Fruit fly (Drosophila melanogaster) whole organism, embryonic: ENCODE results near the gene Cisd2.

Experiments
- ATbp ChIP-seq: fragments of 200-800 bp; sonication (Bioruptor generic); optimal IDR thresholded peaks from 2 replicates; lab custom pipeline; 2017; ENCODE audit warnings: missing biosample characterization, mild to moderate bottlenecking, missing genetic modification characterization, missing genetic modification reagents
- CG10431 ChIP-seq: fragments of 200-800 bp; sonication (Bioruptor generic); optimal IDR thresholded peaks from 3 replicates; lab custom pipeline; 2018; ENCODE audit warnings: missing biosample characterization, mild to moderate bottlenecking, missing genetic modification characterization
- CG10543 ChIP-seq: fragments of 200-800 bp; sonication (Bioruptor generic); optimal IDR thresholded peaks from 3 replicates; lab custom pipeline; 2017; ENCODE audit warnings: missing biosample characterization, mild to moderate bottlenecking, missing genetic modification characterization, moderate library complexity
- CG10959 ChIP-seq: fragments of 200-800 bp; sonication (Bioruptor generic); IDR thresholded peaks from 2 replicates; pipeline ENCODE4 v1.3.6; 2022; ENCODE audit warnings: missing biosample characterization, missing genetic modification characterization
- CG12299 ChIP-seq: fragments of 200-800 bp; sonication (Bioruptor generic); optimal IDR thresholded peaks from 2 replicates; lab custom pipeline; 2018; ENCODE audit warnings: missing biosample characterization, mild to moderate bottlenecking, missing genetic modification characterization
- CG1233 ChIP-seq: fragments of 200-800 bp; sonication (Bioruptor generic); optimal IDR thresholded peaks from 4 replicates; lab custom pipeline; 2018; ENCODE audit warnings: missing biosample characterization, mild to moderate bottlenecking, missing genetic modification characterization
- CG14710 ChIP-seq: fragments of 200-800 bp; sonication (Bioruptor generic); optimal IDR thresholded peaks from 3 replicates; lab custom pipeline; 2019; ENCODE audit warnings: missing biosample characterization, mild to moderate bottlenecking, missing genetic modification characterization, moderate library complexity
- CG14860 ChIP-seq: fragments of 200-800 bp; sonication (Bioruptor generic); IDR thresholded peaks from 3 replicates; pipeline ENCODE4 v1.3.6; 2022; ENCODE audit warnings: missing biosample characterization, missing genetic modification characterization; ENCODE audit not compliant: partially characterized antibody
- CG14965 ChIP-seq: fragments of 200-800 bp; sonication (Bioruptor generic); optimal IDR thresholded peaks from 2 replicates; lab custom pipeline; 2016; ENCODE audit warnings: missing biosample characterization, missing genetic modification characterization, borderline replicate concordance
- CG15601 ChIP-seq: fragments of 200-800 bp; sonication (Bioruptor generic); optimal IDR thresholded peaks from 3 replicates; lab custom pipeline; 2019; ENCODE audit warnings: missing biosample characterization, mild to moderate bottlenecking, missing genetic modification characterization, moderate library complexity
- CG17328 ChIP-seq: fragments of 200-800 bp; sonication (Bioruptor generic); IDR thresholded peaks from 2 replicates; pipeline ENCODE4 v1.3.6; 2022; ENCODE audit warnings: missing biosample characterization, missing genetic modification characterization
- CG2202 ChIP-seq: fragments of 200-800 bp; sonication (Bioruptor generic); optimal IDR thresholded peaks from 2 replicates; lab custom pipeline; 2018; ENCODE audit warnings: missing biosample characterization, mild to moderate bottlenecking, missing genetic modification characterization
- CG30403 ChIP-seq: fragments of 200-800 bp; sonication (Bioruptor generic); optimal IDR thresholded peaks from 3 replicates; lab custom pipeline; 2016; ENCODE audit warnings: missing biosample characterization, missing genetic modification characterization
- CG33213 ChIP-seq: fragments of 200-800 bp; sonication (Bioruptor generic); optimal IDR thresholded peaks from 3 replicates; lab custom pipeline; 2016; ENCODE audit warnings: missing biosample characterization, missing genetic modification characterization
- CG34224 ChIP-seq: fragments of 200-800 bp; sonication (Bioruptor generic); IDR thresholded peaks from 3 replicates; pipeline ENCODE4 v1.3.6; 2022; ENCODE audit warnings: missing biosample characterization, missing genetic modification characterization; ENCODE audit not compliant: partially characterized antibody
- CG43689 ChIP-seq: fragments of 200-800 bp; sonication (Bioruptor generic); IDR thresholded peaks from 2 replicates; pipeline ENCODE4 v1.3.6; 2022; ENCODE audit warnings: missing biosample characterization, missing genetic modification characterization
- CG5180 ChIP-seq: fragments of 200-800 bp; sonication (Bioruptor generic); optimal IDR thresholded peaks from 3 replicates; lab custom pipeline; 2017; ENCODE audit warnings: missing biosample characterization, missing genetic modification characterization, mild to moderate bottlenecking, moderate library complexity, missing genetic modification reagents
- CG6683 ChIP-seq: fragments of 200-800 bp; sonication (Bioruptor generic); optimal IDR thresholded peaks from 2 replicates; lab custom pipeline; 2017; ENCODE audit warnings: missing biosample characterization, mild to moderate bottlenecking, missing genetic modification characterization, missing genetic modification reagents
- CG7963 ChIP-seq: fragments of 200-800 bp; sonication (Bioruptor generic); IDR thresholded peaks from 3 replicates; pipeline ENCODE4 v1.3.6; 2022; ENCODE audit warnings: missing biosample characterization, missing genetic modification characterization; ENCODE audit not compliant: partially characterized antibody
- CG9437 ChIP-seq: fragments of 200-800 bp; sonication (Bioruptor generic); optimal IDR thresholded peaks from 2 replicates; lab custom pipeline; 2018; ENCODE audit warnings: missing biosample characterization, mild to moderate bottlenecking, missing genetic modification characterization
- CG9876 ChIP-seq: fragments of 200-800 bp; sonication (Bioruptor generic); optimal IDR thresholded peaks from 2 replicates; lab custom pipeline; 2016; ENCODE audit warnings: missing biosample characterization, missing genetic modification characterization
- CkIIα-i1 ChIP-seq: fragments of 200-800 bp; sonication (Bioruptor generic); IDR thresholded peaks from 2 replicates; pipeline ENCODE4 v1.3.6; 2022; ENCODE audit warnings: missing biosample characterization, missing genetic modification characterization
- E2f1 ChIP-seq: fragments of 200-800 bp; sonication (Bioruptor generic); IDR thresholded peaks from 2 replicates; pipeline ENCODE4 v1.3.6; 2022; ENCODE audit warnings: missing biosample characterization, missing genetic modification characterization
- HLH4C ChIP-seq: fragments of 200-800 bp; sonication (Bioruptor generic); IDR thresholded peaks from 3 replicates; pipeline ENCODE4 v1.3.6; 2022; ENCODE audit warnings: missing biosample characterization, missing genetic modification characterization; ENCODE audit not compliant: partially characterized antibody
- Mrtf ChIP-seq: fragments of 200-800 bp; sonication (Bioruptor generic); IDR thresholded peaks from 3 replicates; pipeline ENCODE4 v1.3.6; 2022; ENCODE audit warnings: missing biosample characterization, missing genetic modification characterization
- Myb ChIP-seq: fragments of 200-800 bp; sonication (Bioruptor generic); optimal IDR thresholded peaks from 2 replicates; lab custom pipeline; 2016; ENCODE audit warnings: missing biosample characterization, missing genetic modification characterization
- NK7.1 ChIP-seq: fragments of 200-800 bp; sonication (Bioruptor generic); optimal IDR thresholded peaks from 3 replicates; lab custom pipeline; 2016; ENCODE audit warnings: missing biosample characterization, missing genetic modification characterization
- PHDP ChIP-seq: fragments of 200-800 bp; sonication (Bioruptor generic); optimal IDR thresholded peaks from 3 replicates; lab custom pipeline; 2018; ENCODE audit warnings: missing biosample characterization, mild to moderate bottlenecking, missing genetic modification characterization, moderate library complexity
- Sry-δ ChIP-seq: fragments of 200-800 bp; sonication (Bioruptor generic); optimal IDR thresholded peaks from 2 replicates; lab custom pipeline; 2016; ENCODE audit warnings: missing biosample characterization, missing genetic modification characterization
- Ssrp ChIP-seq: fragments of 200-800 bp; sonication (Bioruptor generic); optimal IDR thresholded peaks from 2 replicates; lab custom pipeline; 2018; ENCODE audit warnings: missing biosample characterization, mild to moderate bottlenecking, missing genetic modification characterization, moderate library complexity
- Stat92E ChIP-seq, 3 experiments: fragments of >200 bp in 2 of 3; fragments of 200-800 bp in 1 of 3; sonication (Bioruptor generic) in 1 of 3; optimal IDR thresholded peaks; 2 replicates each; lab custom pipeline; 2017 to 2019; ENCODE audit warnings: missing biosample characterization in 3 of 3, missing genetic modification characterization in 3 of 3, mild to moderate bottlenecking in 1 of 3, moderate library complexity in 1 of 3
- Vsx1 ChIP-seq: fragments of 200-800 bp; sonication (Bioruptor generic); optimal IDR thresholded peaks from 2 replicates; lab custom pipeline; 2017; ENCODE audit warnings: missing biosample characterization, mild to moderate bottlenecking, missing genetic modification characterization, missing genetic modification reagents
- Xbp1 ChIP-seq: fragments of 200-800 bp; sonication (Bioruptor generic); optimal IDR thresholded peaks from 3 replicates; lab custom pipeline; 2016; ENCODE audit warnings: missing biosample characterization, mild to moderate bottlenecking, missing genetic modification characterization
- chif ChIP-seq, 2 experiments: fragments of 200-800 bp; sonication (Bioruptor generic); optimal IDR thresholded peaks; 3 replicates each; lab custom pipeline; 2016; ENCODE audit warnings: missing biosample characterization in 2 of 2, missing genetic modification characterization in 2 of 2
- ci ChIP-seq: fragments of 200-800 bp; sonication (Bioruptor generic); IDR thresholded peaks from 3 replicates; pipeline ENCODE4 v1.3.6; 2022; ENCODE audit warnings: missing biosample characterization, missing genetic modification characterization
- croc ChIP-seq: fragments of 200-800 bp; sonication (Bioruptor generic); conservative IDR thresholded peaks from 3 replicates; pipeline ENCODE4 v1.3.6; 2022; ENCODE audit warnings: missing biosample characterization, missing genetic modification characterization
- esg ChIP-seq: fragments of 200-800 bp; sonication (Bioruptor generic); conservative IDR thresholded peaks from 2 replicates; pipeline ENCODE4 v1.3.6; 2022; ENCODE audit warnings: missing biosample characterization, missing genetic modification characterization
- gcm ChIP-seq: fragments of 200-800 bp; sonication (Bioruptor generic); optimal IDR thresholded peaks from 2 replicates; lab custom pipeline; 2019; ENCODE audit warnings: missing biosample characterization, mild to moderate bottlenecking, missing genetic modification characterization, moderate library complexity
- kay ChIP-seq: fragments of 200-800 bp; sonication (Bioruptor generic); optimal IDR thresholded peaks from 2 replicates; lab custom pipeline; 2016; ENCODE audit warnings: missing biosample characterization, missing genetic modification characterization
- nom ChIP-seq: fragments of 200-800 bp; sonication (Bioruptor generic); optimal IDR thresholded peaks from 2 replicates; lab custom pipeline; 2017; ENCODE audit warnings: missing biosample characterization, missing genetic modification characterization, mild to moderate bottlenecking, moderate library complexity, missing genetic modification reagents
- onecut ChIP-seq: fragments of 200-800 bp; sonication (Bioruptor generic); IDR thresholded peaks from 2 replicates; pipeline ENCODE4 v1.3.6; 2022; ENCODE audit warnings: missing biosample characterization, missing genetic modification characterization
- pho ChIP-seq: fragments of 200-800 bp; sonication (Bioruptor generic); optimal IDR thresholded peaks from 2 replicates; lab custom pipeline; 2016; ENCODE audit warnings: missing biosample characterization, missing genetic modification characterization
- sens ChIP-seq: fragments of 200-800 bp; sonication (Bioruptor generic); peaks from one replicate; lab custom pipeline; 2016; ENCODE audit warnings: missing biosample characterization, missing genetic modification characterization
- seq ChIP-seq: fragments of 200-800 bp; sonication (Bioruptor generic); IDR thresholded peaks from 2 replicates; pipeline ENCODE4 v1.3.6; 2022; ENCODE audit warnings: missing biosample characterization, missing genetic modification characterization
- sisA ChIP-seq: fragments of 200-800 bp; sonication (Bioruptor generic); IDR thresholded peaks from 2 replicates; pipeline ENCODE4 v1.3.6; 2022; ENCODE audit warnings: missing biosample characterization, missing genetic modification characterization
- tap ChIP-seq: fragments of 200-800 bp; optimal IDR thresholded peaks from 3 replicates; lab custom pipeline; 2019; ENCODE audit warnings: missing biosample characterization, mild to moderate bottlenecking, missing genetic modification characterization, moderate library complexity
- ttk ChIP-seq: fragments of 200-800 bp; sonication (Bioruptor generic); IDR thresholded peaks from 2 replicates; pipeline ENCODE4 v2.1.2; 2022; ENCODE audit warnings: missing biosample characterization, missing genetic modification characterization
- twi ChIP-seq: fragments of 200-800 bp; optimal IDR thresholded peaks from 2 replicates; lab custom pipeline; 2019; ENCODE audit warnings: missing biosample characterization, mild to moderate bottlenecking, missing genetic modification characterization, moderate library complexity

The Cisd2 gene

DNA sequence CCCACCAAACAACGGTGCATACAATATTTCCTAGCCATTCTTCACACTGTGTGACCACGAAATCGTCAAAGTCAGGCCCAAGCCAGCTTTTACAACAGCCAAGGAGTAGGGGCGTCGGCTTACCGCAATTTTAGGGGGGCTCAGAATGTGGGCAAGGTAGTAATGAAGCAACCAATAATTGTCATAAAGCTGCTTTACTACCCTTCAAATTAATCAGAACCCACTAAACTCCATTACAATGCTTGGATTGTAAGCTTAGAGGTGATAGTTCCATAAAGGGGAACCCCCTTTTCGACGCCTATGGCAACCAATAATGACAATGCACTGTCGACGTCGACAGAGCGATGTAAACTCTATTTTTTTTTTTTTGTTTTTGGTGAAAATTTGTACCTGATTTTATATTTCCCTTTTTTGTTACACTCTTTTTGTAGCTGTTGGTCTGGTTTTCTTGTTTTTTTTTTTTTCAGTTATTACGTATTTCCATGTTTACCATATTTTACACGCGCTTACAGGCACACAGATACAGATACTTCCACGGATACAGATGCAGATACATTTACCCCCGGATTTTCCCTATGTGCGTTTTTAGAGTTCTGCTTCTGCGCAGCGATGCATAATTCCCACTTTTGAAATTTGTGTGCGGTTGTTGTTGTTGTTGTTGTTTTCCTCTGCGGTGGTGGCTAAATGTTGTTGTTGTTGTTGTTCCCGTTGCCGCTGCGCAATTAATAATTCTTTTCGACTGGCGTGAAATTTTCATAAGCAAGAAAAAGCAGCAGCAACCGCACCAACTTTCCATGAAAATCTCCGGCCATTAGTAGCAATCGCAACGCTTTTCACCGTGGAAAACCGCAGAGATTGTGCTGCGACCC is 18.4 kb downstream of the Cisd2 start (continued):
- TF ChIP-seq NK7.1 (GFP tag; lab: Kevin White, UChicago) (no peak), CG14860 (no peak), chif (GFP tag; optimal IDR thresholded peaks at IDR 0.05; lab: Kevin White, UChicago) (peak; percentile 52 to 76), CG30403 (GFP tag; lab: Kevin White, UChicago) (peak; percentile 72), CG5180 (peak; percentile 65), CG15601 (tag; lab: Kevin White, UChicago) (peak; percentile 79), tap (tag; lab: Kevin White, UChicago) (peak; percentile 74), gcm (GFP tag; lab: Kevin White, UChicago) (peak; percentile 72), Sry-δ (GFP tag; lab: Kevin White, UChicago) (peak; percentile 30), CG14710 (tag; lab: Kevin White, UChicago) (peak; percentile 80), CG33213 (peak; percentile 48), CG10959 (GFP tag; lab: Robert Waterston, UW) (peak; percentile 66), croc (GFP tag; lab: Robert Waterston, UW) (peak; percentile 78), CG12299 (tag; lab: Kevin White, UChicago) (peak; percentile 59), Stat92E (GFP tag; optimal IDR thresholded peaks at IDR 0.05; lab: Kevin White, UChicago) (no peak), Xbp1 (GFP tag; lab: Kevin White, UChicago) (peak; percentile 85), sens (GFP tag; lab: Kevin White, UChicago) (peak; percentile 97), PHDP (tag; lab: Kevin White, UChicago) (peak; percentile 73), nom (peak; percentile 20), CG2202 (tag; lab: Kevin White, UChicago) (peak; percentile 66), CG34224 (GFP tag; lab: Robert Waterston, UW) (no peak), ATbp (peak; percentile 86), ttk (peak; percentile 77), CG17328 (GFP tag; lab: Robert Waterston, UW) (peak; percentile 77), Mrtf (peak; percentile 68; the same call in 2 of the 3 replicates), E2f1 (peak; percentile 77), Vsx1 (peak; percentile 32), Ssrp (peak; percentile 84), onecut (GFP tag; lab: Robert Waterston, UW) (peak; percentile 72), CG9876 (GFP tag; lab: Kevin White, UChicago) (peak; percentile 64), CG6683 (GFP tag; lab: Kevin White, UChicago) (peak; percentile 23), CkIIα-i1 (no peak), CG43689 (GFP tag; lab: Robert Waterston, UW) (no peak), seq (peak; percentile 44; the same call in 1 of the 2 replicates), kay (GFP tag; lab: Kevin White, UChicago) (peak; percentile 52), CG1233 (peak; percentile 68), twi (peak; percentile 40), CG10543 (GFP tag; lab: Kevin White, UChicago) (no peak), CG14965 (peak; percentile 12), CG10431 (GFP tag; lab: Kevin White, UChicago) (peak; percentile 29), CG9437 (peak; percentile 58), HLH4C (GFP tag; lab: Robert Waterston, UW) (no peak), sisA (GFP tag; lab: Robert Waterston, UW) (peak; percentile 83), pho (GFP tag; lab: Kevin White, UChicago) (peak; percentile 9), CG7963 (GFP tag; lab: Robert Waterston, UW) (no peak), esg (peak; percentile 73), Myb (GFP tag; lab: Kevin White, UChicago) (peak; percentile 47), ci (GFP tag; lab: Robert Waterston, UW) (peak; percentile 92)
